Worm (Caenorhabditis elegans): ENCODE results near the gene F52G3.7.

The F52G3.7 gene

ce11 chrX:16930333-16930621 lies 33.4 kb upstream of the F52G3.7 start:
- peak; percentile 30 for TF ChIP-seq lin-11 (tag; optimal IDR thresholded peaks at IDR 0.05)
- no peak for TF ChIP-seq elt-1 (tag; optimal IDR thresholded peaks at IDR 0.05)

DNA sequence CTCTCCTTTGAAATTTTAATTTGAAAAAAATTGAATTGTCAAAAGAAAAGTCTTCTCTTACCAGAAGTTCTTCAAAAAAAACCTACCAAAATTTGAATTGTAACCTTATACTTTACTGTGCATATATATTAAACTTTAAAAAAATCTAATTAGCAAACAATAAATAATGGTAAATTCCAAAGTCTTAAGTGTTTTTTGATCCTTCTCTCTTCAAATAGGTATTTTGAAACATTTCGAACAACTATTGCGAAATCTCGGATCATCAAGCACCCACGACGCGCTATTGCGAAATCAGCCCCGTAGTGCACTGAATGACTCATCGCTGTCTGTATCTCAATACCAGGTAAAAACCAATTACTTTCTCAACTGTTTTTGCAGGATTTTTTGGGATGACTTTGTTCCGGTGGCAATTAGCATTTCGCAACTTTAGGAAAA lies 33.0 kb upstream of the F52G3.7 start:
- TF ChIP-seq sma-3 (GFP tag; optimal IDR thresholded peaks at IDR 0.05) = peak; percentile 31
- TF ChIP-seq nhr-129 (tag; optimal IDR thresholded peaks at IDR 0.05) = peak; percentile 86
- TF ChIP-seq mdl-1 (tag; optimal IDR thresholded peaks at IDR 0.05) = no peak
- no peak for TF ChIP-seq elt-1 (tag; optimal IDR thresholded peaks at IDR 0.05)
- TF ChIP-seq blmp-1 (tag; optimal IDR thresholded peaks at IDR 0.05; ENCODE audit: insufficient read depth) = peak; percentile 5
- TF ChIP-seq F13H6.1 (tag; optimal IDR thresholded peaks at IDR 0.05) = no peak
- TF ChIP-seq mab-5 (tag; optimal IDR thresholded peaks at IDR 0.05) = no peak
- TF ChIP-seq unc-62 (GFP tag; optimal IDR thresholded peaks at IDR 0.05) = no peak
- TF ChIP-seq lsy-2 (tag; optimal IDR thresholded peaks at IDR 0.05) = peak; percentile 35 to 58
- TF ChIP-seq sem-4 (tag; optimal IDR thresholded peaks at IDR 0.05) = peak; percentile 39
- peak; percentile 33 for TF ChIP-seq nhr-77 (tag; optimal IDR thresholded peaks at IDR 0.05)
- no peak for TF ChIP-seq mbf-1 (tag; optimal IDR thresholded peaks at IDR 0.05)
- peak; percentile 70 for TF ChIP-seq ztf-4 (tag; optimal IDR thresholded peaks at IDR 0.05)
- TF ChIP-seq sma-9 (GFP tag; optimal IDR thresholded peaks at IDR 0.05) = peak; percentile 57
- TF ChIP-seq sma-9 (tag; optimal IDR thresholded peaks at IDR 0.05) = no peak
- no peak for TF ChIP-seq nhr-6 (tag; optimal IDR thresholded peaks at IDR 0.05)
- no peak for TF ChIP-seq snpc-4 (tag; optimal IDR thresholded peaks at IDR 0.05)
- TF ChIP-seq ztf-1 (GFP tag; conservative IDR thresholded peaks at IDR 0.05) = no peak
- no peak for TF ChIP-seq dmd-4 (tag; optimal IDR thresholded peaks at IDR 0.05)
- TF ChIP-seq nhr-12 (tag; optimal IDR thresholded peaks at IDR 0.05) = no peak
- TF ChIP-seq nhr-23 (tag; optimal IDR thresholded peaks at IDR 0.05) = no peak
- peak; percentile 37 for TF ChIP-seq gmeb-1 (tag; optimal IDR thresholded peaks at IDR 0.05)
- peak; percentile 70 for TF ChIP-seq ceh-16 (tag; optimal IDR thresholded peaks at IDR 0.05)
- no peak for TF ChIP-seq alr-1 (tag; optimal IDR thresholded peaks at IDR 0.05)
- peak; percentile 65 for TF ChIP-seq ceh-82 (tag; optimal IDR thresholded peaks at IDR 0.05)
- no peak for TF ChIP-seq skn-1 (tag; optimal IDR thresholded peaks at IDR 0.05)
- peak; percentile 87 for TF ChIP-seq zag-1 (tag; optimal IDR thresholded peaks at IDR 0.05)
- TF ChIP-seq C34F6.9 (tag; optimal IDR thresholded peaks at IDR 0.05) = peak; percentile 70
- no peak for TF ChIP-seq peb-1 (tag; optimal IDR thresholded peaks at IDR 0.05)
- TF ChIP-seq ama-1 (optimal IDR thresholded peaks at IDR 0.05) = peak; percentile 99
- no peak for TF ChIP-seq aly-2 (tag; optimal IDR thresholded peaks at IDR 0.05)
- no peak for TF ChIP-seq ztf-11 (tag; optimal IDR thresholded peaks at IDR 0.05)
- TF ChIP-seq nhr-10 (tag; optimal IDR thresholded peaks at IDR 0.05) = no peak
- no peak for TF ChIP-seq ZK546.5 (tag; optimal IDR thresholded peaks at IDR 0.05)
- TF ChIP-seq nhr-21 (tag; optimal IDR thresholded peaks at IDR 0.05) = peak; percentile 70
- TF ChIP-seq crh-2 (tag; optimal IDR thresholded peaks at IDR 0.05) = peak; percentile 43
- no peak for TF ChIP-seq elt-3 (tag; optimal IDR thresholded peaks at IDR 0.05)
- peak; percentile 90 for TF ChIP-seq nhr-11 (tag; optimal IDR thresholded peaks at IDR 0.05)
- no peak for TF ChIP-seq nhr-25 (tag; optimal IDR thresholded peaks at IDR 0.05)
- no peak for TF ChIP-seq unc-39 (tag; optimal IDR thresholded peaks at IDR 0.05)
- no peak for TF ChIP-seq lin-13 (GFP tag; optimal IDR thresholded peaks at IDR 0.05)
- peak; percentile 32 for TF ChIP-seq lin-39 (tag; optimal IDR thresholded peaks at IDR 0.05)
- TF ChIP-seq unc-55 (GFP tag; optimal IDR thresholded peaks at IDR 0.05) = peak; percentile 92
- TF ChIP-seq R02D3.7 (tag; optimal IDR thresholded peaks at IDR 0.05) = no peak
- peak; percentile 39 for TF ChIP-seq egl-27 (tag; optimal IDR thresholded peaks at IDR 0.05)
- TF ChIP-seq Y55F3AM.14 (GFP tag; optimal IDR thresholded peaks at IDR 0.05) = no peak
- peak; percentile 5 for TF ChIP-seq nhr-237 (tag; optimal IDR thresholded peaks at IDR 0.05)
- TF ChIP-seq lin-11 (tag; optimal IDR thresholded peaks at IDR 0.05) = peak; percentile 87
- peak; percentile 88 for TF ChIP-seq fos-1 (tag; optimal IDR thresholded peaks at IDR 0.05)

Data from whole organism, L2 larva.